Fruit fly (Drosophila melanogaster) whole organism, embryonic: Measurements from ENCODE around the gene CG13842.

Experiments used
- Abd-B ChIP-seq: fragments of 200-800 bp; sonication (Bioruptor generic); optimal IDR thresholded peaks from 2 replicates; lab custom pipeline; 2018; ENCODE audit warnings: missing biosample characterization, mild to moderate bottlenecking, missing genetic modification characterization, moderate library complexity
- CG11085 ChIP-seq: fragments of 200-800 bp; sonication (Bioruptor generic); IDR thresholded peaks from 2 replicates; pipeline ENCODE4 v1.3.6; 2022; ENCODE audit warnings: missing biosample characterization, missing genetic modification characterization
- CG12236 ChIP-seq: fragments of 200-800 bp; sonication (Bioruptor generic); optimal IDR thresholded peaks from 2 replicates; lab custom pipeline; 2016; ENCODE audit warnings: missing biosample characterization, missing genetic modification characterization
- CG12659 ChIP-seq: fragments of 200-800 bp; sonication (Bioruptor generic); optimal IDR thresholded peaks from 3 replicates; lab custom pipeline; 2017; ENCODE audit warnings: mild to moderate bottlenecking, missing biosample characterization, missing genetic modification reagents, missing genetic modification characterization
- CG13296 ChIP-seq: fragments of 200-800 bp; sonication (Bioruptor generic); optimal IDR thresholded peaks from 3 replicates; lab custom pipeline; 2018; ENCODE audit warnings: missing biosample characterization, mild to moderate bottlenecking, missing genetic modification characterization
- CG13624 ChIP-seq: fragments of 200-800 bp; sonication (Bioruptor generic); optimal IDR thresholded peaks from 2 replicates; lab custom pipeline; 2016; ENCODE audit warnings: missing biosample characterization, missing genetic modification characterization
- CG14965 ChIP-seq: fragments of 200-800 bp; sonication (Bioruptor generic); optimal IDR thresholded peaks from 2 replicates; lab custom pipeline; 2016; ENCODE audit warnings: missing biosample characterization, missing genetic modification characterization, borderline replicate concordance
- CG15269 ChIP-seq: fragments of 200-800 bp; sonication (Bioruptor generic); optimal IDR thresholded peaks from 2 replicates; lab custom pipeline; 2018; ENCODE audit warnings: missing biosample characterization, mild to moderate bottlenecking, missing genetic modification characterization, moderate library complexity
- CG15479 ChIP-seq: fragments of 200-800 bp; sonication (Bioruptor generic); optimal IDR thresholded peaks from 3 replicates; lab custom pipeline; 2019; ENCODE audit warnings: missing biosample characterization, mild to moderate bottlenecking, missing genetic modification characterization, moderate library complexity
- CG15601 ChIP-seq: fragments of 200-800 bp; sonication (Bioruptor generic); optimal IDR thresholded peaks from 3 replicates; lab custom pipeline; 2019; ENCODE audit warnings: missing biosample characterization, mild to moderate bottlenecking, missing genetic modification characterization, moderate library complexity
- CG16815 ChIP-seq: fragments of 200-800 bp; sonication (Bioruptor generic); optimal IDR thresholded peaks from 3 replicates; lab custom pipeline; 2017; ENCODE audit warnings: missing biosample characterization, mild to moderate bottlenecking, missing genetic modification characterization
- CG17802 ChIP-seq: fragments of 200-800 bp; sonication (Bioruptor generic); optimal IDR thresholded peaks from 2 replicates; lab custom pipeline; 2018; ENCODE audit warnings: missing biosample characterization, mild to moderate bottlenecking, missing genetic modification characterization, moderate library complexity
- CG2202 ChIP-seq: fragments of 200-800 bp; sonication (Bioruptor generic); optimal IDR thresholded peaks from 2 replicates; lab custom pipeline; 2018; ENCODE audit warnings: missing biosample characterization, mild to moderate bottlenecking, missing genetic modification characterization
- CG33213 ChIP-seq: fragments of 200-800 bp; sonication (Bioruptor generic); optimal IDR thresholded peaks from 3 replicates; lab custom pipeline; 2016; ENCODE audit warnings: missing biosample characterization, missing genetic modification characterization
- CG3726 ChIP-seq: fragments of 200-800 bp; sonication (Bioruptor generic); IDR thresholded peaks from 3 replicates; pipeline ENCODE4, ENCODE4 v1.3.6; 2022; ENCODE audit warnings: missing biosample characterization, missing genetic modification characterization
- CG5245 ChIP-seq: fragments of 200-800 bp; sonication (Bioruptor generic); optimal IDR thresholded peaks from 3 replicates; lab custom pipeline; 2016; ENCODE audit warnings: missing biosample characterization, missing genetic modification characterization
- CG6683 ChIP-seq: fragments of 200-800 bp; sonication (Bioruptor generic); optimal IDR thresholded peaks from 2 replicates; lab custom pipeline; 2017; ENCODE audit warnings: missing biosample characterization, mild to moderate bottlenecking, missing genetic modification characterization, missing genetic modification reagents
- CG6765 ChIP-seq: fragments of 200-800 bp; sonication (Bioruptor generic); optimal IDR thresholded peaks from 3 replicates; lab custom pipeline; 2017; ENCODE audit warnings: missing biosample characterization, mild to moderate bottlenecking, missing genetic modification characterization
- CG6813 ChIP-seq: fragments of 200-800 bp; sonication (Bioruptor generic); optimal IDR thresholded peaks from 2 replicates; lab custom pipeline; 2017; ENCODE audit warnings: missing biosample characterization, missing genetic modification characterization, mild to moderate bottlenecking, moderate library complexity, missing genetic modification reagents
- CG8290 ChIP-seq, 3 experiments: fragments of 200-800 bp; sonication (Bioruptor generic); optimal IDR thresholded peaks; 2 replicates each; lab custom pipeline; 2016 to 2019; ENCODE audit warnings: missing biosample characterization in 3 of 3, missing genetic modification characterization in 3 of 3, mild to moderate bottlenecking in 2 of 3, moderate library complexity in 1 of 3
- Gsc ChIP-seq: fragments of 200-800 bp; sonication (Bioruptor generic); IDR thresholded peaks from 2 replicates; pipeline ENCODE4 v1.3.6; 2022; ENCODE audit warnings: missing biosample characterization, missing genetic modification characterization
- HmgZ ChIP-seq: fragments of 200-800 bp; sonication (Bioruptor generic); optimal IDR thresholded peaks from 2 replicates; lab custom pipeline; 2018; ENCODE audit warnings: missing biosample characterization, mild to moderate bottlenecking, missing genetic modification characterization
- Hr78 ChIP-seq, 2 experiments: fragments of 200-800 bp in 1 of 2; fragments of >200 bp in 1 of 2; sonication (Bioruptor generic) in 1 of 2; optimal IDR thresholded peaks; 2 replicates each; lab custom pipeline; 2017 to 2019; ENCODE audit warnings: missing biosample characterization in 2 of 2, missing genetic modification characterization in 2 of 2, mild to moderate bottlenecking in 1 of 2, moderate library complexity in 1 of 2
- Hsf ChIP-seq: fragments of 200-800 bp; sonication (Bioruptor generic); optimal IDR thresholded peaks from 3 replicates; lab custom pipeline; 2016; ENCODE audit warnings: missing biosample characterization, missing genetic modification characterization
- Lhr ChIP-seq: fragments of 200-800 bp; sonication (Bioruptor generic); optimal IDR thresholded peaks from 3 replicates; lab custom pipeline; 2017; ENCODE audit warnings: mild to moderate bottlenecking, missing biosample characterization, missing genetic modification reagents, missing genetic modification characterization
- Neu2 ChIP-seq: fragments of 200-800 bp; sonication (Bioruptor generic); optimal IDR thresholded peaks from 3 replicates; lab custom pipeline; 2016; ENCODE audit warnings: missing biosample characterization, missing genetic modification characterization, borderline replicate concordance
- Poxn ChIP-seq: fragments of 200-800 bp; sonication (Bioruptor generic); IDR thresholded peaks from 2 replicates; pipeline ENCODE4 v1.3.6; 2022; ENCODE audit warnings: missing biosample characterization, missing genetic modification characterization
- Sry-β ChIP-seq: fragments of 200-800 bp; sonication (Bioruptor generic); optimal IDR thresholded peaks from 2 replicates; lab custom pipeline; 2018; ENCODE audit warnings: missing biosample characterization, mild to moderate bottlenecking, missing genetic modification characterization, moderate library complexity
- Ssrp ChIP-seq: fragments of 200-800 bp; sonication (Bioruptor generic); optimal IDR thresholded peaks from 2 replicates; lab custom pipeline; 2018; ENCODE audit warnings: missing biosample characterization, mild to moderate bottlenecking, missing genetic modification characterization, moderate library complexity
- Xrp1 ChIP-seq: fragments of 200-800 bp; sonication (Bioruptor generic); IDR thresholded peaks from 2 replicates; pipeline ENCODE4 v1.3.6; 2022; ENCODE audit warnings: missing biosample characterization, missing genetic modification characterization
- YL-1 ChIP-seq: fragments of 200-800 bp; sonication (Bioruptor generic); optimal IDR thresholded peaks from 3 replicates; lab custom pipeline; 2017; ENCODE audit warnings: missing biosample characterization, mild to moderate bottlenecking, missing genetic modification characterization
- ato ChIP-seq: fragments of 200-800 bp; sonication (Bioruptor generic); IDR thresholded peaks from 2 replicates; pipeline ENCODE4 v1.3.6; 2022; ENCODE audit warnings: missing biosample characterization, missing genetic modification characterization; ENCODE audit not compliant: partially characterized antibody
- dan ChIP-seq: fragments of 200-800 bp; sonication (Bioruptor generic); IDR thresholded peaks from 2 replicates; pipeline ENCODE4 v1.3.6; 2022; ENCODE audit warnings: missing biosample characterization, missing genetic modification characterization
- dati ChIP-seq: fragments of 200-800 bp; sonication (Bioruptor generic); IDR thresholded peaks from 2 replicates; pipeline ENCODE4 v1.3.6; 2022; ENCODE audit warnings: missing biosample characterization, missing genetic modification characterization
- esg ChIP-seq: fragments of 200-800 bp; sonication (Bioruptor generic); conservative IDR thresholded peaks from 2 replicates; pipeline ENCODE4 v1.3.6; 2022; ENCODE audit warnings: missing biosample characterization, missing genetic modification characterization
- fru ChIP-seq: fragments of >200 bp; optimal IDR thresholded peaks from 2 replicates; lab custom pipeline; 2017
- fu2 ChIP-seq: fragments of 200-800 bp; sonication (Bioruptor generic); optimal IDR thresholded peaks from 2 replicates; lab custom pipeline; 2016; ENCODE audit warnings: missing biosample characterization, missing genetic modification characterization
- gsb-n ChIP-seq: fragments of 200-800 bp; sonication (Bioruptor generic); optimal IDR thresholded peaks from 3 replicates; lab custom pipeline; 2018; ENCODE audit warnings: missing biosample characterization, mild to moderate bottlenecking, missing genetic modification characterization
- hbn ChIP-seq: fragments of 200-800 bp; sonication (Bioruptor generic); IDR thresholded peaks from 2 replicates; pipeline ENCODE4 v1.3.6; 2022; ENCODE audit warnings: missing biosample characterization, missing genetic modification characterization; ENCODE audit not compliant: partially characterized antibody
- jing ChIP-seq: fragments of 200-800 bp; sonication (Bioruptor generic); optimal IDR thresholded peaks from 2 replicates; lab custom pipeline; 2018; ENCODE audit warnings: missing biosample characterization, mild to moderate bottlenecking, missing genetic modification characterization
- lab ChIP-seq: fragments of 200-800 bp; sonication (Bioruptor generic); optimal IDR thresholded peaks from 3 replicates; lab custom pipeline; 2017; ENCODE audit warnings: missing biosample characterization, missing genetic modification characterization, mild to moderate bottlenecking, moderate library complexity, missing genetic modification reagents
- mirr ChIP-seq: fragments of 200-800 bp; sonication (Bioruptor generic); optimal IDR thresholded peaks from 3 replicates; lab custom pipeline; 2018; ENCODE audit warnings: missing biosample characterization, mild to moderate bottlenecking, missing genetic modification characterization
- nom ChIP-seq: fragments of 200-800 bp; sonication (Bioruptor generic); optimal IDR thresholded peaks from 2 replicates; lab custom pipeline; 2017; ENCODE audit warnings: missing biosample characterization, missing genetic modification characterization, mild to moderate bottlenecking, moderate library complexity, missing genetic modification reagents
- pfk ChIP-seq: fragments of 200-800 bp; sonication (Bioruptor generic); optimal IDR thresholded peaks from 2 replicates; lab custom pipeline; 2018; ENCODE audit warnings: missing biosample characterization, mild to moderate bottlenecking, missing genetic modification characterization, moderate library complexity
- psq ChIP-seq: fragments of 200-800 bp; sonication (Bioruptor generic); optimal IDR thresholded peaks from 2 replicates; lab custom pipeline; 2017; ENCODE audit warnings: missing biosample characterization, missing genetic modification characterization
- sc ChIP-seq, 3 experiments: fragments of >200 bp in 2 of 3; fragments of 200-800 bp in 1 of 3; sonication (Bioruptor generic) in 1 of 3; optimal IDR thresholded peaks; 2 replicates in 2 of 3; 3 replicates in 1 of 3; lab custom pipeline; 2017; ENCODE audit warnings: mild to moderate bottlenecking in 1 of 3, missing biosample characterization in 1 of 3, missing genetic modification characterization in 1 of 3, missing genetic modification reagents in 1 of 3
- sim ChIP-seq: fragments of 200-800 bp; sonication (Bioruptor generic); IDR thresholded peaks from 2 replicates; pipeline ENCODE4 v1.3.6; 2022; ENCODE audit warnings: missing biosample characterization, missing genetic modification characterization
- slou ChIP-seq: fragments of 200-800 bp; sonication (Bioruptor generic); optimal IDR thresholded peaks from 3 replicates; lab custom pipeline; 2016; ENCODE audit warnings: missing biosample characterization, missing genetic modification characterization

Gene CG13842

DNA sequence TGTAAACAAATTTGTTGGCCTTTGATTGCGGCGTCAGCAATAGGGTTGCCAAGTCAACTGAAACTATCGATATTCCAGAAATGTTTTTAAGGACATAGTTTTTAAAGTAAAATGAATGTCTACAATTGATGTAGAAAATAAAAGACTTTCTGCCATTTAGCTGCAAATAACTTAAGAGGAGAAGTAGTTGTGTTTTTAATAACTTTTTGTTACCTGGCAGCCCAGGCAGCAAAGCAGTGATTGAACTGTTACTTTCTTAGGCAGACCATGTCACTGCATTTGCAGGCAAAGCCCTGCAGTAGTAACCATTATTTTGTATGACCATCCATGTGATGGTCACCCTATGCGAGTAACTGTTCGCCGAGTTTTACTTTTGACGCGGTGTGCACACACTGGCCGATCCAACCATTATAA lies 43.5 kb upstream of the CG13842 start, which contains the start of the genes rumi, CG7029 and Usp12-46 (continued):
- no peak for TF ChIP-seq fru (lab: Kevin White, UChicago)
- TF ChIP-seq CG14965 (GFP tag; lab: Kevin White, UChicago): no peak
- TF ChIP-seq CG15479 (GFP tag; lab: Kevin White, UChicago): no peak
- peak; percentile 61; the same call in 1 of the 2 replicates for TF ChIP-seq Poxn
- peak; percentile 69 for TF ChIP-seq mirr
- TF ChIP-seq CG2202 (tag; lab: Kevin White, UChicago): peak; percentile 66
- TF ChIP-seq YL-1 (GFP tag; lab: Kevin White, UChicago): peak; percentile 70
- peak; percentile 55 for TF ChIP-seq Gsc
- peak; percentile 89 for TF ChIP-seq CG13624 (GFP tag; lab: Kevin White, UChicago)
- TF ChIP-seq lab: peak; percentile 90
- 0 out of 2 replicates have a peak, but pooled peaks have one; percentile 39 for TF ChIP-seq dati (GFP tag; lab: Robert Waterston, UW)
- peak; percentile 84 for TF ChIP-seq Abd-B
- peak; percentile 76 for TF ChIP-seq Lhr (GFP tag; lab: Kevin White, UChicago)
- peak; percentile 61 for TF ChIP-seq CG17802 (tag; lab: Kevin White, UChicago)
- no peak for TF ChIP-seq Hr78 (GFP tag; optimal IDR thresholded peaks at IDR 0.05; lab: Kevin White, UChicago)
- TF ChIP-seq CG33213 (GFP tag; lab: Kevin White, UChicago): peak; percentile 90
- TF ChIP-seq CG15269 (tag; lab: Kevin White, UChicago): peak; percentile 86
- TF ChIP-seq CG12236: peak; percentile 77
- TF ChIP-seq dan (GFP tag; lab: Robert Waterston, UW): no peak
- peak; percentile 79 for TF ChIP-seq CG16815
- TF ChIP-seq sim (GFP tag; lab: Robert Waterston, UW): peak; percentile 58; the same call in 1 of the 2 replicates
- TF ChIP-seq CG13296 (GFP tag; lab: Kevin White, UChicago): peak; percentile 73
- TF ChIP-seq pfk (GFP tag; lab: Kevin White, UChicago): peak; percentile 38
- peak; percentile 79 for TF ChIP-seq Neu2 (GFP tag; lab: Kevin White, UChicago)
- TF ChIP-seq sc (optimal IDR thresholded peaks at IDR 0.05; lab: Kevin White, UChicago): no peak
- peak; percentile 69 for TF ChIP-seq sc (GFP tag; optimal IDR thresholded peaks at IDR 0.05; lab: Kevin White, UChicago)
- TF ChIP-seq esg (GFP tag; lab: Robert Waterston, UW): peak; percentile 84
- TF ChIP-seq CG15601: peak; percentile 85
- peak; percentile 67 for TF ChIP-seq ato (GFP tag; lab: Robert Waterston, UW)
- TF ChIP-seq CG12659 (GFP tag; lab: Kevin White, UChicago): peak; percentile 93
- peak; percentile 76; the same call in 2 of the 3 replicates for TF ChIP-seq CG3726 (GFP tag; lab: Robert Waterston, UW)
- peak; percentile 58 for TF ChIP-seq nom
- peak; percentile 92 for TF ChIP-seq Hsf
- TF ChIP-seq CG6813 (GFP tag; lab: Kevin White, UChicago): peak; percentile 51
- TF ChIP-seq Sry-β: peak; percentile 21
- TF ChIP-seq jing (GFP tag; lab: Kevin White, UChicago): no peak
- TF ChIP-seq slou: peak; percentile 69
- TF ChIP-seq CG8290 (GFP tag; optimal IDR thresholded peaks at IDR 0.05; lab: Kevin White, UChicago): peak; percentile 83
- peak in 1 of 2 experiments; percentile 86 for TF ChIP-seq CG8290 (tag; optimal IDR thresholded peaks at IDR 0.05; lab: Kevin White, UChicago)
- peak; percentile 96 for TF ChIP-seq HmgZ (tag; lab: Kevin White, UChicago)
- peak; percentile 63 for TF ChIP-seq CG6765
- peak; percentile 90 for TF ChIP-seq fu2 (GFP tag; lab: Kevin White, UChicago)
- TF ChIP-seq Ssrp (tag; lab: Kevin White, UChicago): peak; percentile 86
- TF ChIP-seq psq (GFP tag; lab: Kevin White, UChicago): peak; percentile 64
- 0 out of 2 replicates have a peak, but pooled peaks have one; percentile 29 for TF ChIP-seq CG11085 (GFP tag; lab: Robert Waterston, UW)
- peak; percentile 43 for TF ChIP-seq CG6683 (GFP tag; lab: Kevin White, UChicago)
- peak; percentile 71 for TF ChIP-seq CG5245 (GFP tag; lab: Kevin White, UChicago)
- TF ChIP-seq hbn (GFP tag; lab: Robert Waterston, UW): peak; percentile 75
- peak; percentile 88 for TF ChIP-seq Xrp1 (GFP tag; lab: Robert Waterston, UW)
- TF ChIP-seq gsb-n (tag; lab: Kevin White, UChicago): no peak
